Worm (Caenorhabditis elegans) whole organism, L3 larva: Measurements from ENCODE around the gene F08D12.15.

Experiments
- ama-1 ChIP-seq: fragments of 150-350 bp; optimal IDR thresholded peaks from 2 replicates; lab custom pipeline; 2018
- ceh-28 ChIP-seq: fragments of 150-350 bp; optimal IDR thresholded peaks from 2 replicates; lab custom pipeline; 2014; ENCODE audit warnings: missing biosample characterization, missing genetic modification reagents, missing genetic modification characterization
- daf-12 ChIP-seq: fragments of 150-350 bp; optimal IDR thresholded peaks from 2 replicates; lab custom pipeline; 2014; ENCODE audit warnings: missing biosample characterization, missing genetic modification reagents, missing genetic modification characterization
- elt-2 ChIP-seq: sonication (generic microtip); optimal IDR thresholded peaks from 2 replicates; lab custom pipeline; 2016; ENCODE audit warnings: missing genetic modification reagents, mild to moderate bottlenecking, missing genetic modification characterization, missing compliant biosample characterization
- lin-15B ChIP-seq: fragments of 150-350 bp; optimal IDR thresholded peaks from 2 replicates; lab custom pipeline; 2014; ENCODE audit warnings: missing biosample characterization, missing genetic modification characterization
- nhr-12 ChIP-seq: fragments of 150-350 bp; optimal IDR thresholded peaks from 2 replicates; lab custom pipeline; 2014; ENCODE audit warnings: missing biosample characterization, missing genetic modification characterization
- nhr-76 ChIP-seq: fragments of 150-350 bp; sonication (generic microtip); optimal IDR thresholded peaks from 5 replicates; lab custom pipeline; 2014; ENCODE audit warnings: missing biosample characterization, missing genetic modification characterization
- pha-4 ChIP-seq: fragments of 150-350 bp; optimal IDR thresholded peaks from 2 replicates; lab custom pipeline; 2014; ENCODE audit warnings: missing biosample characterization, missing genetic modification reagents, missing genetic modification characterization
- sea-2 ChIP-seq: fragments of 150-350 bp; sonication (generic microtip); optimal IDR thresholded peaks from 4 replicates; lab custom pipeline; 2014; ENCODE audit warnings: missing biosample characterization, missing genetic modification reagents, missing genetic modification characterization
- skn-1 ChIP-seq: fragments of 150-350 bp; optimal IDR thresholded peaks from 2 replicates; lab custom pipeline; 2014; ENCODE audit warnings: missing biosample characterization, missing genetic modification characterization
- snpc-4 ChIP-seq: fragments of 150-350 bp; optimal IDR thresholded peaks from 2 replicates; lab custom pipeline; 2014; ENCODE audit warnings: missing biosample characterization, missing genetic modification characterization
- unc-39 ChIP-seq: sonication (generic microtip); optimal IDR thresholded peaks from 4 replicates; lab custom pipeline; 2017; ENCODE audit warnings: missing biosample characterization, missing genetic modification characterization
- unc-62 ChIP-seq: fragments of 150-350 bp; sonication (generic microtip); optimal IDR thresholded peaks from 4 replicates; lab custom pipeline; 2014; ENCODE audit warnings: missing biosample characterization, missing genetic modification reagents, missing genetic modification characterization
- ztf-11 ChIP-seq: fragments of 150-350 bp; optimal IDR thresholded peaks from 2 replicates; lab custom pipeline; 2014; ENCODE audit warnings: missing biosample characterization, missing genetic modification characterization

DNA sequence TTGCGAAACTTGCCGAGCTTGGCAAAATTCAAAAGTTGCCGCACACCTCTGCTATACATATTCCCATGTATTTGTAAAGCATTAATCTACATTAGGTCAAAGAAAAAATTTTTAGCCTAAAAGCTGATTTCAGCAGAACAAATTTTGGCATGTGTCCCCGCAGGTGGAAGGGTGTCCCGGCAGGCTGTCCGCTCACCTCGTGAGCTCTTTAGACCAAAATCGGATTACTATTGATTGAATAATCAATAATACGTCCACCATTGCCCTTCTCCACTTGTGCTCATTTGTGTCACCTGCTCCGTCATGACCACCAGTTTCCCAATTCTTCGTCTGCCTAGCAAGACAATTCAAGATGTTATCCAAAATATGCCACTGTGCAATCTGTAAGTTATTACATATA is 8.0 kb upstream of the F08D12.15 start, which contains the start of gene fbxb-107:
- no peak for TF ChIP-seq skn-1
- no peak for TF ChIP-seq nhr-76 (tag; lab: Kevin White, UChicago)
- no peak for TF ChIP-seq snpc-4 (tag; lab: Kevin White, UChicago)
- TF ChIP-seq sea-2 (GFP tag; lab: Kevin White, UChicago): no peak
- TF ChIP-seq unc-39: no peak
- TF ChIP-seq ama-1: no peak
- no peak for TF ChIP-seq elt-2 (tag; lab: Kevin White, UChicago)
- no peak for TF ChIP-seq pha-4 (tag; lab: Kevin White, UChicago)
- TF ChIP-seq lin-15B (tag; lab: Kevin White, UChicago): no peak
- no peak for TF ChIP-seq unc-62 (GFP tag; lab: Kevin White, UChicago)
- TF ChIP-seq daf-12 (tag; lab: Kevin White, UChicago): no peak
- TF ChIP-seq ceh-28 (tag; lab: Kevin White, UChicago): no peak
- no peak for TF ChIP-seq ztf-11
- TF ChIP-seq nhr-12: no peak
